Worm (Caenorhabditis elegans) whole organism, L4 larva: ENCODE measurements around the gene F29B9.1.
"Not testable (repeated sequence)": the region's sequence is repeated elsewhere in the genome, so short reads cannot be mapped to it uniquely, and the experiment has no call there.

ENCODE experiments used
- F49E8.2 ChIP-seq: sonication (generic microtip); optimal IDR thresholded peaks from 2 replicates; lab custom pipeline; 2016; ENCODE audit warnings: missing compliant biosample characterization, mild to moderate bottlenecking, missing genetic modification characterization, borderline replicate concordance
- nhr-11 ChIP-seq: fragments of 150-350 bp; optimal IDR thresholded peaks from 2 replicates; lab custom pipeline; 2014; ENCODE audit warnings: missing biosample characterization, missing genetic modification characterization
- nhr-28 ChIP-seq: fragments of 150-350 bp; optimal IDR thresholded peaks from 2 replicates; lab custom pipeline; 2014; ENCODE audit warnings: missing biosample characterization, missing genetic modification characterization
- unc-62 ChIP-seq, 3 experiments: fragments of 150-350 bp in 1 of 3; sonication (generic microtip); optimal IDR thresholded peaks in 2 of 3; peaks in 1 of 3; 1 replicate in 1 of 3; 2 replicates in 2 of 3; lab custom pipeline; 2014 to 2017; ENCODE audit warnings: missing biosample characterization in 3 of 3, missing genetic modification characterization in 3 of 3, missing genetic modification reagents in 3 of 3, missing genotype in 1 of 3

ce11 chrIV:4658702-4659101 lies 6.5 kb upstream of the F29B9.1 start:
- not testable (repeated sequence) for TF ChIP-seq nhr-11 (tag; lab: Kevin White, UChicago); unc-62 (GFP tag; optimal IDR thresholded peaks at IDR 0.05 in 1 of 2; lab: Kevin White, UChicago); unc-62 (tag; optimal IDR thresholded peaks at IDR 0.05; lab: Kevin White, UChicago); nhr-28 (tag; lab: Kevin White, UChicago); F49E8.2 (tag; lab: Kevin White, UChicago)
